Worm (Caenorhabditis elegans): ENCODE data around the gene nspb-3.

- TF ChIP-seq ceh-82 (tag; optimal IDR thresholded peaks at IDR 0.05) (no peak), aly-2 (tag; optimal IDR thresholded peaks at IDR 0.05) (no peak)
Measured at ce11 chrIV:6554865-6555264, 39.9 kb downstream of the nspb-3 start.

All from whole organism, L4 larva.